Worm (Caenorhabditis elegans): ENCODE data around the gene W08F4.7.

W08F4.7 gene

ce11 chrII:622478-622877 lies 44.9 kb upstream of the W08F4.7 start:
- TF ChIP-seq nhr-80 (tag; optimal IDR thresholded peaks at IDR 0.05) (peak; percentile 35), hmg-1.2 (GFP tag; IDR thresholded peaks at IDR 0.05) (peak; percentile 93), F39B2.1 (GFP tag; IDR thresholded peaks at IDR 0.05) (no peak)

ce11 chrII:621141-621540 lies 43.6 kb upstream of the W08F4.7 start:
- TF ChIP-seq mel-28 (tag; optimal IDR thresholded peaks at IDR 0.05; ENCODE audit: borderline replicate concordance) (no peak), F22D6.2 (tag; optimal IDR thresholded peaks at IDR 0.05) (no peak), C17E4.6 (GFP tag; IDR thresholded peaks at IDR 0.05) (no peak), hmg-1.2 (GFP tag; IDR thresholded peaks at IDR 0.05) (peak; percentile 73; the same call in 1 of the 2 replicates), ztf-3 (GFP tag; optimal IDR thresholded peaks at IDR 0.05) (no peak), Y67H2A.10 (GFP tag; conservative IDR thresholded peaks at IDR 0.05) (no peak), F57A8.1 (GFP tag; optimal IDR thresholded peaks at IDR 0.05) (no peak), dox-1 (GFP tag; IDR thresholded peaks at IDR 0.05) (no peak), chd-7 (tag; optimal IDR thresholded peaks at IDR 0.05) (no peak), snpc-1.3 (tag; optimal IDR thresholded peaks at IDR 0.05; ENCODE audit: insufficient read depth) (no peak), pha-4 (tag; optimal IDR thresholded peaks at IDR 0.05) (peak; percentile 68), snpc-1.1 (tag; optimal IDR thresholded peaks at IDR 0.05; ENCODE audit: insufficient read depth) (no peak), F55B11.4 (tag; optimal IDR thresholded peaks at IDR 0.05; ENCODE audit: borderline replicate concordance, insufficient read depth) (no peak), Y53G8AR.9 (GFP tag; conservative IDR thresholded peaks at IDR 0.05) (no peak), nhr-80 (tag; optimal IDR thresholded peaks at IDR 0.05) (peak; percentile 71), cebp-2 (GFP tag; IDR thresholded peaks at IDR 0.05) (no peak), xnd-1 (tag; optimal IDR thresholded peaks at IDR 0.05) (no peak), ama-1 (optimal IDR thresholded peaks at IDR 0.05) (no peak), ama-1 (GFP tag; optimal IDR thresholded peaks at IDR 0.05) (no peak), egl-18 (GFP tag; IDR thresholded peaks at IDR 0.05) (no peak), unc-62 (GFP tag; optimal IDR thresholded peaks at IDR 0.05) (peak; percentile 24), nhr-179 (tag; optimal IDR thresholded peaks at IDR 0.05) (no peak), lin-26 (GFP tag; IDR thresholded peaks at IDR 0.05) (no peak), B0336.3 (GFP tag; IDR thresholded peaks at IDR 0.05) (no peak), fkh-3 (tag; optimal IDR thresholded peaks at IDR 0.05) (no peak), F57C9.4 (tag; optimal IDR thresholded peaks at IDR 0.05) (no peak), F10E7.11 (tag; optimal IDR thresholded peaks at IDR 0.05) (no peak), hrde-1 (tag; optimal IDR thresholded peaks at IDR 0.05; ENCODE audit: borderline replicate concordance) (no peak), madf-8 (GFP tag; conservative IDR thresholded peaks at IDR 0.05) (no peak), zim-3 (tag; optimal IDR thresholded peaks at IDR 0.05) (no peak), lin-54 (GFP tag; optimal IDR thresholded peaks at IDR 0.05) (no peak), nfyb-1 (GFP tag; IDR thresholded peaks at IDR 0.05) (no peak), let-607 (tag; optimal IDR thresholded peaks at IDR 0.05) (peak; percentile 49 to 74), cebp-1 (GFP tag; IDR thresholded peaks at IDR 0.05) (no peak), cebp-1 (tag; optimal IDR thresholded peaks at IDR 0.05) (no peak), hlh-12 (tag; optimal IDR thresholded peaks at IDR 0.05) (no peak), rec-8 (tag; optimal IDR thresholded peaks at IDR 0.05) (no peak), bed-2 (GFP tag; IDR thresholded peaks at IDR 0.05) (no peak), aptf-3 (GFP tag; IDR thresholded peaks at IDR 0.05) (no peak), efl-1 (GFP tag; optimal IDR thresholded peaks at IDR 0.05) (no peak)
